Worm (Caenorhabditis elegans): ENCODE results near the gene prp-39.

ce11 chrV:5666036-5666729, 16.2 kb downstream of the prp-39 start, which contains the start of gene C14C11.7:
- TF ChIP-seq lin-32 (GFP tag; optimal IDR thresholded peaks at IDR 0.05) (no peak), nhr-28 (tag; optimal IDR thresholded peaks at IDR 0.05) (no peak), nhr-237 (tag; optimal IDR thresholded peaks at IDR 0.05) (no peak)
